Worm (Caenorhabditis elegans) whole organism, late embryonic: ENCODE results near the gene tag-120.

Experiments
- C08G9.2 ChIP-seq: sonication (generic microtip); optimal IDR thresholded peaks from 2 replicates; lab custom pipeline; 2016; ENCODE audit warnings: mild to moderate bottlenecking, missing genetic modification characterization, moderate library complexity, missing compliant biosample characterization
- C38D4.7 ChIP-seq: fragments of 200-800 bp; sonication (Bioruptor generic); optimal IDR thresholded peaks from 2 replicates; lab custom pipeline; 2018; ENCODE audit warnings: mild to moderate bottlenecking, missing genetic modification characterization, moderate library complexity, missing compliant biosample characterization
- T23F11.4 ChIP-seq: fragments of 200-800 bp; sonication (Bioruptor generic); optimal IDR thresholded peaks from 2 replicates; lab custom pipeline; 2018; ENCODE audit warnings: mild to moderate bottlenecking, missing genetic modification characterization, missing compliant biosample characterization
- Y22D7AL.16 ChIP-seq: sonication (generic microtip); optimal IDR thresholded peaks from 2 replicates; lab custom pipeline; 2016; ENCODE audit warnings: missing genetic modification characterization, missing compliant biosample characterization
- ceh-18 ChIP-seq: sonication (generic microtip); optimal IDR thresholded peaks from 2 replicates; lab custom pipeline; 2016; ENCODE audit warnings: missing genetic modification characterization, missing compliant biosample characterization
- ceh-19 ChIP-seq: fragments of 200-800 bp; sonication (Bioruptor generic); optimal IDR thresholded peaks from 2 replicates; lab custom pipeline; 2018; ENCODE audit warnings: mild to moderate bottlenecking, missing genetic modification characterization, missing compliant biosample characterization
- ceh-2 ChIP-seq: sonication (generic microtip); optimal IDR thresholded peaks from 2 replicates; lab custom pipeline; 2016; ENCODE audit warnings: missing genotype, missing genetic modification characterization, missing compliant biosample characterization
- ceh-24 ChIP-seq: sonication (generic microtip); optimal IDR thresholded peaks from 2 replicates; lab custom pipeline; 2016; ENCODE audit warnings: mild to moderate bottlenecking, missing genetic modification characterization, missing compliant biosample characterization
- ceh-48 ChIP-seq: sonication (generic microtip); optimal IDR thresholded peaks from 2 replicates; lab custom pipeline; 2016; ENCODE audit warnings: missing genetic modification characterization, inconsistent platforms, missing compliant biosample characterization
- ceh-6 ChIP-seq: fragments of 200-800 bp; sonication (Bioruptor generic); optimal IDR thresholded peaks from 2 replicates; lab custom pipeline; 2018; ENCODE audit warnings: mild to moderate bottlenecking, missing genetic modification characterization, missing compliant biosample characterization
- ceh-9 ChIP-seq: sonication (generic microtip); optimal IDR thresholded peaks from 2 replicates; lab custom pipeline; 2016; ENCODE audit warnings: mild to moderate bottlenecking, missing genetic modification characterization, inconsistent platforms, missing compliant biosample characterization
- dmd-4 ChIP-seq: sonication (generic microtip); optimal IDR thresholded peaks from 2 replicates; lab custom pipeline; 2016; ENCODE audit warnings: borderline replicate concordance, missing genetic modification characterization, missing compliant biosample characterization
- elt-2 ChIP-seq: sonication (generic microtip); optimal IDR thresholded peaks from 2 replicates; lab custom pipeline; 2016; ENCODE audit warnings: missing genetic modification reagents, missing genetic modification characterization, missing compliant biosample characterization
- eyg-1 ChIP-seq: sonication (generic microtip); optimal IDR thresholded peaks from 2 replicates; lab custom pipeline; 2016; ENCODE audit warnings: missing genotype, missing genetic modification characterization, missing compliant biosample characterization
- fax-1 ChIP-seq: sonication (generic microtip); optimal IDR thresholded peaks from 2 replicates; lab custom pipeline; 2016; ENCODE audit warnings: missing genotype, missing genetic modification characterization, missing compliant biosample characterization
- fkh-10 ChIP-seq: fragments of 150-350 bp; optimal IDR thresholded peaks from 2 replicates; lab custom pipeline; 2014; ENCODE audit warnings: missing biosample characterization, missing genetic modification reagents, missing genetic modification characterization
- gmeb-2 ChIP-seq: sonication (generic microtip); optimal IDR thresholded peaks from 2 replicates; lab custom pipeline; 2016; ENCODE audit warnings: missing genetic modification characterization, inconsistent platforms, missing compliant biosample characterization
- hlh-13 ChIP-seq: fragments of 200-800 bp; sonication (Bioruptor generic); optimal IDR thresholded peaks from 2 replicates; lab custom pipeline; 2018; ENCODE audit warnings: mild to moderate bottlenecking, missing genetic modification characterization, missing compliant biosample characterization
- hlh-30 ChIP-seq: sonication (generic microtip); optimal IDR thresholded peaks from 2 replicates; lab custom pipeline; 2017; ENCODE audit warnings: antibody characterized with exemption, missing genetic modification characterization, missing compliant biosample characterization; ENCODE audit not compliant: insufficient read depth
- hlh-6 ChIP-seq: sonication (generic microtip); optimal IDR thresholded peaks from 2 replicates; lab custom pipeline; 2016; ENCODE audit warnings: missing genotype, missing genetic modification characterization, missing compliant biosample characterization
- hlh-8 ChIP-seq: sonication (generic microtip); optimal IDR thresholded peaks from 2 replicates; lab custom pipeline; 2016; ENCODE audit warnings: missing genotype, missing genetic modification characterization, missing compliant biosample characterization
- lin-11 ChIP-seq: fragments of 200-800 bp; sonication (Bioruptor generic); optimal IDR thresholded peaks from 2 replicates; lab custom pipeline; 2018; ENCODE audit warnings: mild to moderate bottlenecking, missing genetic modification characterization, missing compliant biosample characterization
- madf-2 ChIP-seq: sonication (generic microtip); optimal IDR thresholded peaks from 2 replicates; lab custom pipeline; 2017; ENCODE audit warnings: missing genetic modification characterization, missing compliant biosample characterization
- mec-3 ChIP-seq: sonication (generic microtip); optimal IDR thresholded peaks from 2 replicates; lab custom pipeline; 2016; ENCODE audit warnings: borderline replicate concordance, missing genetic modification characterization, missing compliant biosample characterization
- nhr-11 ChIP-seq: fragments of 150-350 bp; optimal IDR thresholded peaks from 2 replicates; lab custom pipeline; 2014; ENCODE audit warnings: missing biosample characterization, missing genetic modification characterization
- nhr-232 ChIP-seq: sonication (generic microtip); optimal IDR thresholded peaks from 2 replicates; lab custom pipeline; 2016; ENCODE audit warnings: missing genetic modification characterization, missing compliant biosample characterization
- npax-4 ChIP-seq: sonication (generic microtip); optimal IDR thresholded peaks from 2 replicates; lab custom pipeline; 2016; ENCODE audit warnings: missing genetic modification characterization, missing compliant biosample characterization
- odd-2 ChIP-seq: sonication (generic microtip); optimal IDR thresholded peaks from 2 replicates; lab custom pipeline; 2017; ENCODE audit warnings: antibody characterized with exemption, mild to moderate bottlenecking, missing genetic modification characterization, missing compliant biosample characterization
- pat-9 ChIP-seq: fragments of 200-800 bp; sonication (Bioruptor generic); optimal IDR thresholded peaks from 2 replicates; lab custom pipeline; 2018; ENCODE audit warnings: mild to moderate bottlenecking, missing genetic modification characterization, moderate library complexity, missing compliant biosample characterization
- pha-2 ChIP-seq: sonication (generic microtip); optimal IDR thresholded peaks from 2 replicates; lab custom pipeline; 2017; ENCODE audit warnings: mild to moderate bottlenecking, missing genetic modification characterization, missing compliant biosample characterization
- pha-4 ChIP-seq: fragments of 150-350 bp; optimal IDR thresholded peaks from 2 replicates; lab custom pipeline; 2018; ENCODE audit warnings: missing biosample characterization, missing genetic modification reagents, missing genetic modification characterization
- pqm-1 ChIP-seq: sonication (generic microtip); optimal IDR thresholded peaks from 2 replicates; lab custom pipeline; 2016; ENCODE audit warnings: missing genetic modification characterization, missing compliant biosample characterization
- pros-1 ChIP-seq: fragments of 150-350 bp; optimal IDR thresholded peaks from 2 replicates; lab custom pipeline; 2014; ENCODE audit warnings: missing biosample characterization, missing genetic modification reagents, missing genetic modification characterization
- ref-2 ChIP-seq: sonication (generic microtip); optimal IDR thresholded peaks from 2 replicates; lab custom pipeline; 2016; ENCODE audit warnings: missing genetic modification characterization, missing compliant biosample characterization
- sdc-2 ChIP-seq: sonication (generic microtip); optimal IDR thresholded peaks from 2 replicates; lab custom pipeline; 2016; ENCODE audit warnings: missing genotype, missing genetic modification characterization, missing compliant biosample characterization
- sox-4 ChIP-seq: sonication (generic microtip); optimal IDR thresholded peaks from 2 replicates; lab custom pipeline; 2017; ENCODE audit warnings: mild to moderate bottlenecking, missing genetic modification characterization, inconsistent platforms, missing compliant biosample characterization
- syd-9 ChIP-seq: sonication (generic microtip); optimal IDR thresholded peaks from 2 replicates; lab custom pipeline; 2016; ENCODE audit warnings: mild to moderate bottlenecking, missing genetic modification characterization, moderate library complexity, missing compliant biosample characterization
- ttx-3 ChIP-seq: sonication (generic microtip); optimal IDR thresholded peaks from 2 replicates; lab custom pipeline; 2016; ENCODE audit warnings: missing genetic modification reagents, missing genetic modification characterization, missing compliant biosample characterization
- unc-55 ChIP-seq: sonication (generic microtip); optimal IDR thresholded peaks from 2 replicates; lab custom pipeline; 2017; ENCODE audit warnings: missing biosample characterization, missing genetic modification reagents, missing genetic modification characterization
- unc-86 ChIP-seq: sonication (generic microtip); optimal IDR thresholded peaks from 2 replicates; lab custom pipeline; 2016; ENCODE audit warnings: missing genetic modification characterization, missing compliant biosample characterization
- zip-5 ChIP-seq: sonication (generic microtip); optimal IDR thresholded peaks from 2 replicates; lab custom pipeline; 2016; ENCODE audit warnings: missing genetic modification characterization, missing compliant biosample characterization
- ztf-16 ChIP-seq: sonication (generic microtip); optimal IDR thresholded peaks from 2 replicates; lab custom pipeline; 2017; ENCODE audit warnings: missing genetic modification characterization, missing compliant biosample characterization

Gene tag-120

DNA sequence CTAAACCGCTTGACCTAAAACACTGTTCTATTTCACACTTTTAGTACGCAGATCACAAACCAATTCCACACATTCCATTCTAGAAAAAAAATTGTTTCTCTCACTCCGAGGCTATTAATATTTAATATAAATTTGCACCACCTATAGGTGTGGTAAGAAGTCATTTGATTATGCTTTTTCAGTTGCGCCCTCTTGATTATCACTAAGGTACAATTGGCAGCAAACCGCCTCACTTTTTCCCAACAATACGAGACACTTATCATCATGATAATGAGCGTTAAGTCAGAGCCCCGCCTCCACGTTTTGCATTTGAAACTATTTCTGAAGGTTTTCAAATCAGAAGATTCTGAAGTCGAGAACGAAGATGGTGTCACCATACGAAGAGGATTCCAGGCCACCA lies 27.7 kb upstream of the tag-120 start, which contains the start of gene aqp-4:
Gene aqp-4, plus strand, starts transcription at position 270 of the 400 bp plus-strand sequence.
- TF ChIP-seq C08G9.2 (no peak), ceh-48 (tag; lab: Kevin White, UChicago) (no peak), nhr-232 (tag; lab: Kevin White, UChicago) (no peak), ceh-9 (tag; lab: Kevin White, UChicago) (no peak), hlh-30 (tag; lab: Kevin White, UChicago) (no peak), eyg-1 (tag; lab: Kevin White, UChicago) (no peak), odd-2 (tag; lab: Kevin White, UChicago) (no peak), zip-5 (tag; lab: Kevin White, UChicago) (no peak), sdc-2 (tag; lab: Kevin White, UChicago) (no peak), elt-2 (no peak), mec-3 (tag; lab: Kevin White, UChicago) (no peak), C38D4.7 (GFP tag; lab: Kevin White, UChicago) (no peak), syd-9 (no peak), hlh-6 (tag; lab: Kevin White, UChicago) (no peak), ttx-3 (tag; lab: Kevin White, UChicago) (no peak), ceh-2 (tag; lab: Kevin White, UChicago) (no peak), pha-2 (tag; lab: Kevin White, UChicago) (no peak), hlh-13 (GFP tag; lab: Kevin White, UChicago) (no peak)

DNA sequence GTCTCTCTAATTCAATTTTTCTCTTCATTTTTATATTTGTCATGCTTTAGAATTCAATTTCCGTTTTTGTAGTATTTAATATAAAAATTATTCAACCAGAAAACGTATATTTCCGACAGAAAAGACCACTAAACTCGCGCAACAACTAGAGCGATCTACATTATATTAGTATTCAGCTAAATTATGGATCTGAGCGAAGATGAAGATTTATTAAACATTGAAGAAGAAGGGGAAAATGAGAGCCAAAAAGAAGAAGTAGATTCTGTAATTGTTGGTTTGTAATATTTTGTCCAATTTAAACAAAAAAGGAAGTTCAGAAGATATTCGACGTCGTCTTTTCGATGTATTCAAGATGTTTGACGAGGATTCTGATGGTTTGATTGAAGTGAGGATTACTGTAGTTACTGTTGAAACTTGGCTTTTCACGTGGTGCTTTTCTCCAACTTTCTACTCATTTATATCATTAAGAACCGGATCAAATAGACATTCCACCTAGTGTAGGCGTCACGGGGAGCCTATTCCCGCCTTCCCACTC lies 24.4 kb upstream of the tag-120 start, which contains the start of gene cal-7:
Gene cal-7, plus strand, starts transcription at position 184 of the 535 bp plus-strand sequence.
- TF ChIP-seq sox-4 (no peak), hlh-13 (GFP tag; lab: Kevin White, UChicago) (no peak), pros-1 (tag; lab: Kevin White, UChicago) (no peak), ztf-16 (tag; lab: Kevin White, UChicago) (no peak), ceh-19 (GFP tag; lab: Kevin White, UChicago) (no peak), nhr-232 (tag; lab: Kevin White, UChicago) (no peak), ceh-6 (GFP tag; lab: Kevin White, UChicago) (no peak), zip-5 (tag; lab: Kevin White, UChicago) (no peak), unc-55 (GFP tag; lab: Kevin White, UChicago) (no peak), nhr-11 (tag; lab: Kevin White, UChicago) (no peak), pha-4 (no peak), T23F11.4 (GFP tag; lab: Kevin White, UChicago) (no peak), pat-9 (tag; lab: Kevin White, UChicago) (no peak), ceh-2 (tag; lab: Kevin White, UChicago) (no peak)

DNA sequence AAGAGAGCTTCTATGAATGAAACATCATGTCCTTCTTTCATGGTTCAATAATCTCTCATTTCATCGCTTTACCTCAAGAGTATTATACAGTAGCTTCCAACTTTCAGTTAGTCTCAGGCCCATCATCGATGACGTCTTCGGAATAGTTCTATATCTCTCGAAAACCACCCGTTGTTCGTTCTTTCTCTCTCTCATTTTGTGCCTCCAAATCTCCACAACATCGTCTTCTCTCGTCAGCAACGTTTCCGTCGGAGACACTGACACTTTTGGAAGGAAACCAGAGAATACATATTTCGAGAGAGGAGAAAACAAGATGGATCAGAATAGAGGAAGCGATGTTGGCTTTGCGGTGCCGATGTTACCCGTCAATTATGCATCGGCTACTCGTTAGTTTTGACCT lies 22.2 kb upstream of the tag-120 start:
- TF ChIP-seq ceh-19 (GFP tag; lab: Kevin White, UChicago): peak; percentile 27
- TF ChIP-seq unc-55 (GFP tag; lab: Kevin White, UChicago): peak; percentile 10
- TF ChIP-seq fkh-10: no peak
- TF ChIP-seq ref-2: peak; percentile 24
- no peak for TF ChIP-seq hlh-6 (tag; lab: Kevin White, UChicago)

DNA sequence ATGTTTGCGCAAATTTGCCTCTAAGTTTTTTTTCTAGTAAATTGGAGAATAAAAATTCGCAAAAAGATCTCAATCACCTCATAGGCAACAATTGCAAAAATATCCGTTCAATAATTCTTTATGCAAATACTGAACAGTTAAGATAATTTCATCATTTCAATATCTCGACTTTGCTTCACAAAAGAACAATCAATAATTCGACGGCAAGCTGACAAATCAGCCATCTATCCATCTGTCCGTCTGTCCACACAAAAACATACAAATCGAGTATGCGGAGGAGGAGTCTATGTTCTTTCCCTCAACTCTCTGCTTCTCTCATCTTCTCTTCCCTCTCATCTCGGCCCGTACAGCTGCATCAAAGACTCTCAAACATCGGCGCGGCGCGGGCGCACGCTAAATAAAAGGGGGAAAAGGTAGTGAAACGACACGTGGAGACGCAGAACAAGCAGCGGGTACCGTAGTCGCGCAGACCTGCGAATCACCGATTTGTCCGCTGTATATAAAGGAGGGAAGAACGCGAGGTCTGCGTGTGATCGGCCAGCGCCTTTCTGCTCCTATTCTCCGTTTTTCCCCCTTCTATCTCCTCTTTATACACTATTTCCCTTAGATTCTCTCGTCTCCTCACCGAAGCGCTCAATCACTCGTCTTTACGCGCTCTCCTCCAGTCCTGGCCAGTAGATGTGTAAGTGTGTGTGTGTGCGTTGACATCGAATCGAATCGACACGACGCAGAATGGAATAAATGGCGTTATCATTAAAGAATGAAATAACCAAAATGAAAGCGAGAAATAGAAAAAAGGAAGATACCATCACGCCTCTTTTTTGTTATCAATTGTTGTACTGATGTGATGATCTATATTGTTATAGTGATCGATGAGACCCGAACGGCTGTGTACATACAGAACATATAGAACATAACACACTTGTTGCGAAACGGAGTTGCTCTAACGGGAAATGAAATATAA lies 21.4 kb upstream of the tag-120 start:
- TF ChIP-seq zip-5 (tag; lab: Kevin White, UChicago) (no peak), ceh-6 (GFP tag; lab: Kevin White, UChicago) (peak; percentile 62), unc-86 (tag; lab: Kevin White, UChicago) (peak; percentile 42), pqm-1 (peak; percentile 79), syd-9 (peak; percentile 76), hlh-8 (peak; percentile 88), ceh-24 (no peak), ceh-2 (tag; lab: Kevin White, UChicago) (peak; percentile 81), pha-2 (tag; lab: Kevin White, UChicago) (peak; percentile 73), dmd-4 (tag; lab: Kevin White, UChicago) (peak; percentile 72), madf-2 (peak; percentile 73), Y22D7AL.16 (no peak), npax-4 (tag; lab: Kevin White, UChicago) (peak; percentile 3), lin-11 (no peak), sox-4 (peak; percentile 52), fax-1 (peak; percentile 33), gmeb-2 (tag; lab: Kevin White, UChicago) (no peak), pat-9 (tag; lab: Kevin White, UChicago) (peak; percentile 61), ceh-18 (tag; lab: Kevin White, UChicago) (peak; percentile 96), C08G9.2 (peak; percentile 74), ceh-19 (GFP tag; lab: Kevin White, UChicago) (peak; percentile 83)
